Worm (Caenorhabditis elegans): ENCODE results near the gene F54B11.10.

F54B11.10 gene

DNA sequence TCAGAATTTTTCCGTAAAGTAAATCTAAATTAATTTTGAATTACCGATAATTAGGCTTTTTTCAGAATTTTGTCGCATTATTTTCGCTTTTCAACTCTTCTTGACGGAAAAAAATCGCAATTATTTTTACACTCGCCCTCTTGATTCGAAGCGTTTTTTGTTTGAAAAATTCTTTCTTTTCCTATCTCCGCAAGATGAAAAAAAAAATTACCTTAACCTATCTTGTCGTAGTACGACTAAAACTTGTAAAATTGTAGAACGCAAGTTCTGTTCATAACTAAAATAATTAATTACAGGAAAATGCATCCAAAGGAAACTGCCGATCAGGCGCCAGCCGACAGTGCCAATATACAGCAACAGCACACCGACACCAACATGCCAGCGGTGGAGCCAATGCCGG lies 18.2 kb downstream of the F54B11.10 start, which contains the start of gene F54B11.7:
TSS of gene F54B11.7 (plus strand) at position 301 of the 400 bp plus-strand sequence.
- TF ChIP-seq nhr-43 (tag; optimal IDR thresholded peaks at IDR 0.05; ENCODE audit: poor library complexity, severe bottlenecking) (no peak), R02D3.7 (tag; optimal IDR thresholded peaks at IDR 0.05) (no peak), unc-62 (GFP tag; optimal IDR thresholded peaks at IDR 0.05) (no peak), egl-5 (tag; optimal IDR thresholded peaks at IDR 0.05) (no peak), nhr-28 (tag; optimal IDR thresholded peaks at IDR 0.05) (no peak), elt-1 (tag; optimal IDR thresholded peaks at IDR 0.05) (no peak), nhr-67 (tag; optimal IDR thresholded peaks at IDR 0.05) (no peak), ama-1 (optimal IDR thresholded peaks at IDR 0.05) (no peak), ztf-4 (tag; optimal IDR thresholded peaks at IDR 0.05) (no peak), lsy-12 (tag; optimal IDR thresholded peaks at IDR 0.05) (no peak), ztf-11 (tag; optimal IDR thresholded peaks at IDR 0.05) (no peak), skn-1 (tag; optimal IDR thresholded peaks at IDR 0.05) (no peak), jun-1 (tag; optimal IDR thresholded peaks at IDR 0.05) (no peak), ZK546.5 (tag; optimal IDR thresholded peaks at IDR 0.05) (no peak)

DNA sequence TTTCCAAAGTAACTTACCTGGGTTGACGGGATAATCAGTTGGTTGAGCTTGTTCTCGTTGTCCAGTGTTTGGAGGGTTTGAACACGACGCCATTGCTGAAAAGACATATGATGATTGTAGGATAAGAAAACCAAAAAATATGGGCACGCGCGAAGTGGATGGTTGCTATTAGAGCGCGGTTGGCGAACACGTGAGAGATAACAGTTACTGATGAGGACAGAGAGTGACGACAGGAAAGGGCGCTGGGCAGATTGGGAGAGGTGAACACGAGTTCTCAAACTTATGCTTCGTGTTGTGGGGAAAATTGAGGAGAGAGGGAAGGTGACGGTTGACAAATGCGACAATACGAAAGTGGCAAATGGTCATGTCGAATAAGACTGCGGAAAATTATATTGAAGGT lies 21.9 kb downstream of the F54B11.10 start, which contains the start of gene F54B11.8:
TSS of gene F54B11.8 (minus strand) at position 101 of the 400 bp plus-strand sequence.
- TF ChIP-seq ceh-82 (tag; optimal IDR thresholded peaks at IDR 0.05), result no peak
- no peak for TF ChIP-seq ceh-16 (tag; optimal IDR thresholded peaks at IDR 0.05)
- TF ChIP-seq nhr-11 (tag; optimal IDR thresholded peaks at IDR 0.05), result no peak
- TF ChIP-seq nhr-25 (tag; optimal IDR thresholded peaks at IDR 0.05), result no peak
- no peak for TF ChIP-seq eor-1 (tag; optimal IDR thresholded peaks at IDR 0.05)
- TF ChIP-seq ztf-11 (tag; optimal IDR thresholded peaks at IDR 0.05), result no peak
- TF ChIP-seq nhr-23 (tag; optimal IDR thresholded peaks at IDR 0.05), result no peak
- no peak for TF ChIP-seq pha-4 (tag; optimal IDR thresholded peaks at IDR 0.05)
- no peak for TF ChIP-seq fkh-2 (tag; optimal IDR thresholded peaks at IDR 0.05)
- TF ChIP-seq mml-1 (tag; optimal IDR thresholded peaks at IDR 0.05), result no peak
- no peak for TF ChIP-seq nhr-77 (tag; optimal IDR thresholded peaks at IDR 0.05)

DNA sequence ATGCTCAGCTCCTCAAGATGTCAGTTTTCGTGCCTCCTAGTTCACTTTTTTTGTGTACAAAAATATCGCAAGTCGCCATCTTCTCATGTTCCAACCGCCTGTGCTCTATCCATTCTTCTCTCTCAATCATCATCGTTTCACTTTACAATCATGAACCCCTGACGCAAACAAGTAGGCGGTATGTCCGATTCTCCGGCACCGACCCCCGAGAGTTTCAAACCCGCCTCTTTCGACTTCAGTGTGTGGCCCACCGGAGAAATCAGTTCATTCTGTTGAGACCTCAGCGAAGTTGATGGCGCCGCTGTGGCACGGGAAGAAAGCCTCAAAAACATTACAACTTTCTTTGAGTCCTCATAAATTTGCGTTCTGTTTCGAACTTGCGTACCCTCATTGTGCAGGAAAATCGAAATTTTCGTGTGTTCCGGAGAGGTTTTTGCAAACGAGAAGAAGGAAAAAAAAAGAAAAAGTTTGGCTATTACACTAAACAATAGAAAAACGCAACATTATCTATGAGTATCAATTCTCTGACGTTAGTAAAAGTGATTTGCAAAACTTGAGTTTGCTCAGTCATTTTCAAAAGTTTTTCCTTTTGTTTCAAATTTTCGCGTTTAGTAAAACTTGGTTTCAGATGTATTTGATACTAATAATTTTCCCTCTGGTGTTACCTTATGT lies 23.2 kb downstream of the F54B11.10 start, which contains the start of gene F54B11.9:
TSS of gene F54B11.9 (plus strand) at position 622 of the 672 bp plus-strand sequence.
- TF ChIP-seq fos-1 (tag; optimal IDR thresholded peaks at IDR 0.05), result no peak
- TF ChIP-seq hmg-11 (tag; optimal IDR thresholded peaks at IDR 0.05), result no peak
- TF ChIP-seq mdl-1 (tag; optimal IDR thresholded peaks at IDR 0.05), result no peak
- no peak for TF ChIP-seq ztf-4 (tag; optimal IDR thresholded peaks at IDR 0.05)
- no peak for TF ChIP-seq aly-2 (tag; optimal IDR thresholded peaks at IDR 0.05)
- TF ChIP-seq nhr-11 (tag; optimal IDR thresholded peaks at IDR 0.05), result no peak
- no peak for TF ChIP-seq nhr-67 (tag; optimal IDR thresholded peaks at IDR 0.05)
- TF ChIP-seq mml-1 (tag; optimal IDR thresholded peaks at IDR 0.05), result no peak
- no peak for TF ChIP-seq lsy-12 (tag; optimal IDR thresholded peaks at IDR 0.05)
- TF ChIP-seq ceh-28 (tag; optimal IDR thresholded peaks at IDR 0.05), result no peak
- TF ChIP-seq lin-15B (tag; optimal IDR thresholded peaks at IDR 0.05), result no peak
- no peak for TF ChIP-seq nhr-25 (tag; optimal IDR thresholded peaks at IDR 0.05)
- TF ChIP-seq ZK546.5 (tag; optimal IDR thresholded peaks at IDR 0.05), result no peak
- TF ChIP-seq elt-2 (tag; optimal IDR thresholded peaks at IDR 0.05), result no peak

DNA sequence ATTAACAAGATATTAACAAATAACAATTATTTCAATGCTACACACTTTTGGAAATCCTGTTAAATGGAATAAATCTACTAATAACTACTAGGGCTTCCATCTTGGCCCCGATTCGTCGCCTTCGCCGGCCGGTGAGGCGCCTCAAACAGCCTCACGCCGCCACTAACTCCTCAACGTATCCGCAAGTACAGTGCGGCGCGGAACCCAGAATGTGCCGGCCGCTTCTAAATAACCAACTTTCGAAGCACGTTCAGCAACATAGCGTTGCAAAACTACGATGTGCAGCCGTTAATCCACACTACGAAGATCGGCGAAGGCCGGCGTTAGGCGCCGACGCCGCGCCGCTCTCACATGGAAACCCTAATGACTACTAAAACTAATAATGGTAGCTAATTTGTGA lies 23.9 kb downstream of the F54B11.10 start:
- TF ChIP-seq ama-1 (optimal IDR thresholded peaks at IDR 0.05), result no peak
- TF ChIP-seq eor-1 (tag; optimal IDR thresholded peaks at IDR 0.05), result no peak
- no peak for TF ChIP-seq pqm-1 (tag; optimal IDR thresholded peaks at IDR 0.05)
- TF ChIP-seq nhr-67 (tag; optimal IDR thresholded peaks at IDR 0.05), result no peak
- no peak for TF ChIP-seq nhr-23 (tag; optimal IDR thresholded peaks at IDR 0.05)
- no peak for TF ChIP-seq pha-4 (tag; optimal IDR thresholded peaks at IDR 0.05)
- TF ChIP-seq ZK546.5 (tag; optimal IDR thresholded peaks at IDR 0.05), result no peak
- TF ChIP-seq nhr-43 (tag; optimal IDR thresholded peaks at IDR 0.05; ENCODE audit: poor library complexity, severe bottlenecking), result no peak
- TF ChIP-seq mdl-1 (tag; optimal IDR thresholded peaks at IDR 0.05), result no peak
- no peak for TF ChIP-seq nfya-1 (tag; optimal IDR thresholded peaks at IDR 0.05; ENCODE audit: insufficient read depth)
- TF ChIP-seq zag-1 (tag; optimal IDR thresholded peaks at IDR 0.05), result no peak
- no peak for TF ChIP-seq lin-39 (tag; optimal IDR thresholded peaks at IDR 0.05)
- no peak for TF ChIP-seq lsy-12 (tag; optimal IDR thresholded peaks at IDR 0.05)
- TF ChIP-seq elt-2 (tag; optimal IDR thresholded peaks at IDR 0.05), result no peak
- no peak for TF ChIP-seq nhr-12 (tag; optimal IDR thresholded peaks at IDR 0.05)
- TF ChIP-seq snpc-4 (tag; optimal IDR thresholded peaks at IDR 0.05), result no peak
- no peak for TF ChIP-seq daf-12 (tag; optimal IDR thresholded peaks at IDR 0.05)
- TF ChIP-seq ceh-9 (tag; optimal IDR thresholded peaks at IDR 0.05), result no peak

All from whole organism, L3 larva.